Fruit fly (Drosophila melanogaster) whole organism, embryonic: Measurements from ENCODE around the gene CG12194.

ENCODE experiments used
- BEAF-32 ChIP-seq: fragments of 200-800 bp; sonication (Bioruptor generic); optimal IDR thresholded peaks from 3 replicates; lab custom pipeline; 2017; ENCODE audit warnings: missing biosample characterization, missing genetic modification characterization, mild to moderate bottlenecking, moderate library complexity, missing genetic modification reagents
- C15 ChIP-seq: fragments of 200-800 bp; sonication (Bioruptor generic); IDR thresholded peaks from 3 replicates; pipeline ENCODE4 v1.3.6; 2022; ENCODE audit warnings: missing biosample characterization, missing genetic modification characterization
- CG10366 ChIP-seq: fragments of 200-800 bp; sonication (Bioruptor generic); IDR thresholded peaks from 2 replicates; pipeline ENCODE4 v1.3.6; 2022; ENCODE audit warnings: missing biosample characterization, missing genetic modification characterization
- CG11560 ChIP-seq: fragments of 200-800 bp; sonication (Bioruptor generic); IDR thresholded peaks from 3 replicates; pipeline ENCODE4 v1.3.6; 2022; ENCODE audit warnings: missing biosample characterization, missing genetic modification characterization
- CG11695 ChIP-seq: fragments of 200-800 bp; sonication (Bioruptor generic); IDR thresholded peaks from 3 replicates; pipeline ENCODE4 v1.3.6; 2022; ENCODE audit warnings: missing biosample characterization, missing genetic modification characterization
- CG12744 ChIP-seq: fragments of 200-800 bp; sonication (Bioruptor generic); optimal IDR thresholded peaks from 2 replicates; lab custom pipeline; 2016; ENCODE audit warnings: missing biosample characterization, missing genetic modification characterization
- CG12942 ChIP-seq: fragments of 200-800 bp; sonication (Bioruptor generic); optimal IDR thresholded peaks from 3 replicates; lab custom pipeline; 2016; ENCODE audit warnings: missing biosample characterization, missing genetic modification characterization
- CG13296 ChIP-seq: fragments of 200-800 bp; sonication (Bioruptor generic); optimal IDR thresholded peaks from 3 replicates; lab custom pipeline; 2018; ENCODE audit warnings: missing biosample characterization, mild to moderate bottlenecking, missing genetic modification characterization
- CG14441 ChIP-seq: fragments of 200-800 bp; sonication (Bioruptor generic); IDR thresholded peaks from 2 replicates; pipeline ENCODE4 v1.3.6; 2022; ENCODE audit warnings: missing biosample characterization, missing genetic modification characterization
- CG17612 ChIP-seq: fragments of 200-800 bp; sonication (Bioruptor generic); IDR thresholded peaks from 2 replicates; pipeline ENCODE4 v1.3.6; 2022; ENCODE audit warnings: missing biosample characterization, missing genetic modification characterization
- CG18262 ChIP-seq: fragments of 200-800 bp; optimal IDR thresholded peaks from 3 replicates; lab custom pipeline; 2019; ENCODE audit warnings: missing biosample characterization, mild to moderate bottlenecking, missing genetic modification characterization, moderate library complexity
- CG2712 ChIP-seq: fragments of 200-800 bp; optimal IDR thresholded peaks from 3 replicates; lab custom pipeline; 2019; ENCODE audit warnings: missing biosample characterization, mild to moderate bottlenecking, missing genetic modification characterization, moderate library complexity
- CG33557 ChIP-seq: fragments of 200-800 bp; sonication (Bioruptor generic); optimal IDR thresholded peaks from 2 replicates; lab custom pipeline; 2019; ENCODE audit warnings: missing biosample characterization, mild to moderate bottlenecking, missing genetic modification characterization, moderate library complexity
- CG34376 ChIP-seq: fragments of 200-800 bp; sonication (Bioruptor generic); optimal IDR thresholded peaks from 2 replicates; lab custom pipeline; 2018; ENCODE audit warnings: missing biosample characterization, mild to moderate bottlenecking, missing genetic modification characterization
- CG4282 ChIP-seq: fragments of 200-800 bp; sonication (Bioruptor generic); optimal IDR thresholded peaks from 2 replicates; lab custom pipeline; 2016; ENCODE audit warnings: missing biosample characterization, missing genetic modification characterization
- CG4404 ChIP-seq: fragments of 200-800 bp; sonication (Bioruptor generic); IDR thresholded peaks from 2 replicates; pipeline ENCODE4 v1.3.6; 2022; ENCODE audit warnings: missing biosample characterization, missing genetic modification characterization
- CG6175 ChIP-seq: fragments of 200-800 bp; sonication (Bioruptor generic); IDR thresholded peaks from 3 replicates; pipeline ENCODE4 v1.3.6; 2022; ENCODE audit warnings: missing biosample characterization, missing genetic modification characterization
- CoRest ChIP-seq: fragments of 200-800 bp; sonication (Bioruptor generic); optimal IDR thresholded peaks from 3 replicates; lab custom pipeline; 2018; ENCODE audit warnings: missing biosample characterization, mild to moderate bottlenecking, missing genetic modification characterization, moderate library complexity
- Dbx ChIP-seq: fragments of 200-800 bp; sonication (Bioruptor generic); IDR thresholded peaks from 3 replicates; pipeline ENCODE4 v1.3.6; 2022; ENCODE audit warnings: missing biosample characterization, missing genetic modification characterization
- E2f1 ChIP-seq: fragments of 200-800 bp; sonication (Bioruptor generic); IDR thresholded peaks from 2 replicates; pipeline ENCODE4 v1.3.6; 2022; ENCODE audit warnings: missing biosample characterization, missing genetic modification characterization
- H2.0 ChIP-seq: fragments of 200-800 bp; sonication (Bioruptor generic); IDR thresholded peaks from 2 replicates; pipeline ENCODE4 v1.3.6; 2022; ENCODE audit warnings: missing biosample characterization, missing genetic modification characterization
- HLH4C ChIP-seq: fragments of 200-800 bp; sonication (Bioruptor generic); IDR thresholded peaks from 3 replicates; pipeline ENCODE4 v1.3.6; 2022; ENCODE audit warnings: missing biosample characterization, missing genetic modification characterization; ENCODE audit not compliant: partially characterized antibody
- Hmx ChIP-seq: fragments of 200-800 bp; sonication (Bioruptor generic); optimal IDR thresholded peaks from 2 replicates; lab custom pipeline; 2016; ENCODE audit warnings: missing biosample characterization, missing genetic modification characterization
- Mad ChIP-seq: fragments of 200-800 bp; sonication (Bioruptor generic); optimal IDR thresholded peaks from 2 replicates; lab custom pipeline; 2016; ENCODE audit warnings: missing biosample characterization, missing genetic modification characterization
- Mes4 ChIP-seq: fragments of 200-800 bp; sonication (Bioruptor generic); optimal IDR thresholded peaks from 2 replicates; lab custom pipeline; 2016; ENCODE audit warnings: missing biosample characterization, missing genetic modification characterization
- Side ChIP-seq: fragments of 200-800 bp; sonication (Bioruptor generic); optimal IDR thresholded peaks from 2 replicates; lab custom pipeline; 2016; ENCODE audit warnings: missing biosample characterization, missing genetic modification characterization
- al ChIP-seq: fragments of 200-800 bp; sonication (Bioruptor generic); IDR thresholded peaks from 2 replicates; pipeline ENCODE4 v1.3.6; 2022; ENCODE audit warnings: missing biosample characterization, missing genetic modification characterization
- ato ChIP-seq: fragments of 200-800 bp; sonication (Bioruptor generic); IDR thresholded peaks from 2 replicates; pipeline ENCODE4 v1.3.6; 2022; ENCODE audit warnings: missing biosample characterization, missing genetic modification characterization; ENCODE audit not compliant: partially characterized antibody
- br ChIP-seq: fragments of >200 bp; optimal IDR thresholded peaks from 2 replicates; lab custom pipeline; 2017
- ci ChIP-seq: fragments of 200-800 bp; sonication (Bioruptor generic); IDR thresholded peaks from 3 replicates; pipeline ENCODE4 v1.3.6; 2022; ENCODE audit warnings: missing biosample characterization, missing genetic modification characterization
- crol ChIP-seq: fragments of 200-800 bp; sonication (Bioruptor generic); IDR thresholded peaks from 2 replicates; pipeline ENCODE4 v1.3.6; 2022; ENCODE audit warnings: missing biosample characterization, missing genetic modification characterization
- dimm ChIP-seq: fragments of 200-800 bp; sonication (Bioruptor generic); IDR thresholded peaks from 2 replicates; pipeline ENCODE4 v1.3.6; 2022; ENCODE audit warnings: missing biosample characterization, missing genetic modification characterization
- ems ChIP-seq: fragments of 200-800 bp; sonication (Bioruptor generic); optimal IDR thresholded peaks from 3 replicates; lab custom pipeline; 2016; ENCODE audit warnings: missing biosample characterization, missing genetic modification characterization
- fru ChIP-seq: fragments of >200 bp; optimal IDR thresholded peaks from 2 replicates; lab custom pipeline; 2017
- gsb ChIP-seq: fragments of 200-800 bp; sonication (Bioruptor generic); IDR thresholded peaks from 2 replicates; pipeline ENCODE4 v1.3.6; 2022; ENCODE audit warnings: missing biosample characterization, missing genetic modification characterization
- inv ChIP-seq: fragments of 200-800 bp; sonication (Bioruptor generic); IDR thresholded peaks from 2 replicates; pipeline ENCODE4 v1.3.6; 2022; ENCODE audit warnings: missing biosample characterization, missing genetic modification characterization; ENCODE audit not compliant: partially characterized antibody
- knrl ChIP-seq: fragments of 200-800 bp; sonication (Bioruptor generic); IDR thresholded peaks from 3 replicates; pipeline ENCODE4 v1.3.6; 2022; ENCODE audit warnings: missing biosample characterization, missing genetic modification characterization; ENCODE audit not compliant: partially characterized antibody
- mam ChIP-seq: fragments of 200-800 bp; sonication (Bioruptor generic); optimal IDR thresholded peaks from 3 replicates; lab custom pipeline; 2016; ENCODE audit warnings: missing biosample characterization, missing genetic modification characterization
- mld ChIP-seq: fragments of 200-800 bp; sonication (Bioruptor generic); IDR thresholded peaks from 3 replicates; pipeline ENCODE4 v1.3.6; 2022; ENCODE audit warnings: missing biosample characterization, missing genetic modification characterization; ENCODE audit not compliant: partially characterized antibody
- nom ChIP-seq: fragments of 200-800 bp; sonication (Bioruptor generic); optimal IDR thresholded peaks from 2 replicates; lab custom pipeline; 2017; ENCODE audit warnings: missing biosample characterization, missing genetic modification characterization, mild to moderate bottlenecking, moderate library complexity, missing genetic modification reagents
- peb ChIP-seq: fragments of 200-800 bp; sonication (Bioruptor generic); IDR thresholded peaks from 2 replicates; pipeline ENCODE4 v1.3.6; 2022; ENCODE audit warnings: missing biosample characterization, missing genetic modification characterization
- ro ChIP-seq: fragments of 200-800 bp; sonication (Bioruptor generic); IDR thresholded peaks from 2 replicates; pipeline ENCODE4 v1.3.6; 2022; ENCODE audit warnings: missing biosample characterization, missing genetic modification characterization
- schlank ChIP-seq: fragments of 200-800 bp; sonication (Bioruptor generic); optimal IDR thresholded peaks from 2 replicates; lab custom pipeline; 2018; ENCODE audit warnings: missing biosample characterization, mild to moderate bottlenecking, missing genetic modification characterization
- sens-2 ChIP-seq: fragments of 200-800 bp; sonication (Bioruptor generic); IDR thresholded peaks from 2 replicates; pipeline ENCODE4 v1.3.6; 2022; ENCODE audit warnings: missing biosample characterization, missing genetic modification characterization
- slou ChIP-seq: fragments of 200-800 bp; sonication (Bioruptor generic); optimal IDR thresholded peaks from 3 replicates; lab custom pipeline; 2016; ENCODE audit warnings: missing biosample characterization, missing genetic modification characterization
- sob ChIP-seq: fragments of 200-800 bp; sonication (Bioruptor generic); IDR thresholded peaks from 2 replicates; pipeline ENCODE4 v1.3.6; 2022; ENCODE audit warnings: missing biosample characterization, missing genetic modification characterization
- tio ChIP-seq: fragments of 200-800 bp; sonication (Bioruptor generic); optimal IDR thresholded peaks from 2 replicates; lab custom pipeline; 2017; ENCODE audit warnings: missing biosample characterization, missing genetic modification characterization, inconsistent platforms
- tna ChIP-seq: fragments of 200-800 bp; sonication (Bioruptor generic); IDR thresholded peaks from 2 replicates; pipeline ENCODE4 v1.3.6; 2022; ENCODE audit warnings: missing biosample characterization, missing genetic modification characterization; ENCODE audit not compliant: partially characterized antibody
- tx ChIP-seq: fragments of 200-800 bp; sonication (Bioruptor generic); optimal IDR thresholded peaks from 2 replicates; lab custom pipeline; 2016; ENCODE audit warnings: missing biosample characterization, missing genetic modification characterization
- vvl ChIP-seq: fragments of 200-800 bp; sonication (Bioruptor generic); IDR thresholded peaks from 2 replicates; pipeline ENCODE4 v1.3.6; 2022; ENCODE audit warnings: missing biosample characterization, missing genetic modification characterization
- wor ChIP-seq: fragments of 200-800 bp; sonication (Bioruptor generic); IDR thresholded peaks from 2 replicates; pipeline ENCODE4 v1.3.6; 2022; ENCODE audit warnings: missing biosample characterization, missing genetic modification characterization

The CG12194 gene

dm6 chr2L:4837772-4838397 is at the start of gene CG12194, which contains the start of gene tank (continued):
- TF ChIP-seq CG4404 (GFP tag; lab: Robert Waterston, UW) (peak; percentile 99), CG6175 (GFP tag; lab: Robert Waterston, UW) (peak; percentile 98), CG12744 (GFP tag; lab: Kevin White, UChicago) (peak; percentile 98), crol (peak; percentile 87), slou (GFP tag; lab: Kevin White, UChicago) (peak; percentile 99), CG33557 (GFP tag; lab: Kevin White, UChicago) (peak; percentile 82), E2f1 (GFP tag; lab: Robert Waterston, UW) (peak; percentile 99), tx (GFP tag; lab: Kevin White, UChicago) (peak; percentile 99), mld (GFP tag; lab: Robert Waterston, UW) (0 out of 3 replicates have a peak, but pooled peaks have one; percentile 38), tna (GFP tag; lab: Robert Waterston, UW) (peak; percentile 48; the same call in 1 of the 2 replicates), CG4282 (peak; percentile 98), Dbx (GFP tag; lab: Robert Waterston, UW) (peak; percentile 98), ci (GFP tag; lab: Robert Waterston, UW) (peak; percentile 100), C15 (peak; percentile 98), Mes4 (GFP tag; lab: Kevin White, UChicago) (peak; percentile 99), gsb (GFP tag; lab: Robert Waterston, UW) (peak; percentile 98), CoRest (tag; lab: Kevin White, UChicago) (peak; percentile 98), BEAF-32 (GFP tag; lab: Kevin White, UChicago) (peak; percentile 91), Side (GFP tag; lab: Kevin White, UChicago) (peak; percentile 99), inv (GFP tag; lab: Robert Waterston, UW) (peak; percentile 72), vvl (peak; percentile 100), CG11560 (peak; percentile 93), br (lab: Kevin White, UChicago) (no peak), CG11695 (GFP tag; lab: Robert Waterston, UW) (peak; percentile 99), H2.0 (GFP tag; lab: Robert Waterston, UW) (peak; percentile 99), mam (GFP tag; lab: Kevin White, UChicago) (peak; percentile 99), al (GFP tag; lab: Robert Waterston, UW) (peak; percentile 98), CG34376 (GFP tag; lab: Kevin White, UChicago) (peak; percentile 82), ro (GFP tag; lab: Robert Waterston, UW) (peak; percentile 98), dimm (GFP tag; lab: Robert Waterston, UW) (peak; percentile 98), sens-2 (GFP tag; lab: Robert Waterston, UW) (peak; percentile 99), wor (GFP tag; lab: Robert Waterston, UW) (peak; percentile 99), Hmx (GFP tag; lab: Kevin White, UChicago) (peak; percentile 92), sob (GFP tag; lab: Robert Waterston, UW) (peak; percentile 99), CG18262 (tag; lab: Kevin White, UChicago) (peak; percentile 98), CG14441 (GFP tag; lab: Robert Waterston, UW) (peak; percentile 99), HLH4C (peak; percentile 73), Mad (GFP tag; lab: Kevin White, UChicago) (peak; percentile 99), nom (GFP tag; lab: Kevin White, UChicago) (peak; percentile 92), ems (GFP tag; lab: Kevin White, UChicago) (peak; percentile 99), CG10366 (GFP tag; lab: Robert Waterston, UW) (peak; percentile 99), tio (GFP tag; lab: Kevin White, UChicago) (peak; percentile 99), knrl (GFP tag; lab: Robert Waterston, UW) (peak; percentile 84), CG17612 (GFP tag; lab: Robert Waterston, UW) (peak; percentile 99), ato (GFP tag; lab: Robert Waterston, UW) (0 out of 2 replicates have a peak, but pooled peaks have one; percentile 47), peb (GFP tag; lab: Robert Waterston, UW) (peak; percentile 99), CG12942 (GFP tag; lab: Kevin White, UChicago) (peak; percentile 99), fru (lab: Kevin White, UChicago) (no peak), CG2712 (tag; lab: Kevin White, UChicago) (peak; percentile 99), CG13296 (GFP tag; lab: Kevin White, UChicago) (peak; percentile 92), schlank (tag; lab: Kevin White, UChicago) (peak; percentile 97)
